Worm (Caenorhabditis elegans): ENCODE results near the gene C29E4.17.

C29E4.17 gene

DNA sequence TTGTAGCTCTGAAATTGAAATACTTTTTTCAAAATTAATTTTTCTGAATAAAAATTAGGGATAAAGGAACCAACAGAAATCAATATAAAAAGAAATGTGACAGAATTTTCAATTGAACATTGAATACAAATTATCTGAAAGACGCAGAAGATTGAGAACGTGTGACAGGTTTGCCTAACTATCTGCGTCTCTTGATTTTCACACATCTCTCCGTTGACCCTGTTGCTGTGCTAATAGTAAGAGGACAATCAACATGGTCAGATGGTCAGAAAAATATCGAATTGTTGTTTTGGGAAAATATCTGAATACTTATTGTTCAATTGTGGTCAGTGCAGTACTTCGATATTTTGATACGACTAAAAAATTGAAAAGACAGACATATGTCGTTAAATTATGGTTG lies 10.7 kb upstream of the C29E4.17 start, which contains the start of gene ZK688.7 (continued):
- TF ChIP-seq nhr-90 (tag; optimal IDR thresholded peaks at IDR 0.05; ENCODE audit: poor library complexity): peak; percentile 11
- no peak for TF ChIP-seq swsn-7 (tag; optimal IDR thresholded peaks at IDR 0.05)
- no peak for TF ChIP-seq lin-15B (tag; optimal IDR thresholded peaks at IDR 0.05)
- peak; percentile 51 for TF ChIP-seq mep-1 (tag; optimal IDR thresholded peaks at IDR 0.05)
- no peak for TF ChIP-seq dsc-1 (tag; optimal IDR thresholded peaks at IDR 0.05)
- peak; percentile 70 for TF ChIP-seq snu-23 (GFP tag; optimal IDR thresholded peaks at IDR 0.05)
- no peak for TF ChIP-seq zip-4 (GFP tag; optimal IDR thresholded peaks at IDR 0.05)
- no peak for TF ChIP-seq unc-86 (tag; optimal IDR thresholded peaks at IDR 0.05)
- no peak for TF ChIP-seq vab-15 (tag; optimal IDR thresholded peaks at IDR 0.05)
- peak; percentile 81 for TF ChIP-seq lin-14 (GFP tag; optimal IDR thresholded peaks at IDR 0.05)
- no peak for TF ChIP-seq mef-2 (tag; optimal IDR thresholded peaks at IDR 0.05)
- TF ChIP-seq C16A3.4 (tag; optimal IDR thresholded peaks at IDR 0.05): no peak
- no peak for TF ChIP-seq lin-39 (tag; optimal IDR thresholded peaks at IDR 0.05)
- no peak for TF ChIP-seq egl-27 (tag; optimal IDR thresholded peaks at IDR 0.05)
- TF ChIP-seq ces-1 (GFP tag; optimal IDR thresholded peaks at IDR 0.05): no peak
- TF ChIP-seq ceh-8 (GFP tag; optimal IDR thresholded peaks at IDR 0.05): no peak
- no peak for TF ChIP-seq xbp-1 (tag; optimal IDR thresholded peaks at IDR 0.05)
- TF ChIP-seq nhr-77 (tag; optimal IDR thresholded peaks at IDR 0.05): no peak
- no peak for TF ChIP-seq ama-1 (optimal IDR thresholded peaks at IDR 0.05)
- no peak for TF ChIP-seq mab-9 (GFP tag; IDR thresholded peaks at IDR 0.05)
- no peak for TF ChIP-seq lin-13 (GFP tag; optimal IDR thresholded peaks at IDR 0.05)
- TF ChIP-seq pag-3 (tag; optimal IDR thresholded peaks at IDR 0.05; ENCODE audit: borderline replicate concordance, insufficient read depth): no peak
- no peak for TF ChIP-seq nhr-12 (tag; optimal IDR thresholded peaks at IDR 0.05)
- TF ChIP-seq elt-3 (tag; optimal IDR thresholded peaks at IDR 0.05): peak in 1 of 6 experiments; percentile 63
- TF ChIP-seq nhr-47 (tag; optimal IDR thresholded peaks at IDR 0.05): no peak
- TF ChIP-seq lsy-2 (tag; optimal IDR thresholded peaks at IDR 0.05): peak in 1 of 2 experiments; percentile 15
- TF ChIP-seq unc-30 (tag; optimal IDR thresholded peaks at IDR 0.05): no peak
- no peak for TF ChIP-seq ztf-4 (tag; optimal IDR thresholded peaks at IDR 0.05)
- TF ChIP-seq snpc-4 (tag; optimal IDR thresholded peaks at IDR 0.05): no peak
- TF ChIP-seq unc-62 (GFP tag; optimal IDR thresholded peaks at IDR 0.05): no peak
- no peak for TF ChIP-seq fos-1 (tag; optimal IDR thresholded peaks at IDR 0.05)
- TF ChIP-seq fkh-8 (tag; optimal IDR thresholded peaks at IDR 0.05): no peak
- no peak for TF ChIP-seq jun-1 (tag; optimal IDR thresholded peaks at IDR 0.05)
- no peak for TF ChIP-seq grh-1 (GFP tag; IDR thresholded peaks at IDR 0.05)
- TF ChIP-seq ceh-88 (GFP tag; IDR thresholded peaks at IDR 0.05): no peak
- peak; percentile 37 for TF ChIP-seq blmp-1 (tag; optimal IDR thresholded peaks at IDR 0.05)
- TF ChIP-seq tlp-1 (tag; optimal IDR thresholded peaks at IDR 0.05): no peak
- TF ChIP-seq unc-98 (GFP tag; IDR thresholded peaks at IDR 0.05): no peak
- TF ChIP-seq fkh-4 (tag; optimal IDR thresholded peaks at IDR 0.05; ENCODE audit: borderline replicate concordance): no peak
- TF ChIP-seq tbx-2 (tag; optimal IDR thresholded peaks at IDR 0.05): no peak
- TF ChIP-seq nhr-85 (tag): peak; percentile 66
- no peak for TF ChIP-seq nhr-84 (tag; optimal IDR thresholded peaks at IDR 0.05)
- TF ChIP-seq hlh-4 (tag; optimal IDR thresholded peaks at IDR 0.05): no peak
- TF ChIP-seq mdl-1 (tag; optimal IDR thresholded peaks at IDR 0.05): peak in 1 of 2 experiments; percentile 15
- no peak for TF ChIP-seq nhr-76 (tag; optimal IDR thresholded peaks at IDR 0.05)

DNA sequence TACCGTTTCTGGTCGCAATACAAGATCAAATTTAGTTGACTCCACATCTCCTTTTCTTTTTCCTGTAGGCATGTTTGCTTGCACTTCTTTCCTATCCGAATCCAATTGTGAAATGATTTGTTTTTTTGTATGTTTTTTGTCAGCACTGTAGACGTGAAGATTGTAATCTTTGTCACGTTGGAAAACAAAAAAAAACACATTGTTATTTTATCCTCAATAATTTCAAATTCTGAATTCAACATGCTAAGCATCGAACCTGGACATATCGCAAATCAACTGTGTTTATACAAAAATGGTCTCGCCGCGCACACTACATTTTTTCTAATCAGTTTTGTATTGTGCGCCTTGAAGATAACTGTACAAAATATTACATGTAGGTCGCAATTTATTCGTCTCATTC lies 8.8 kb upstream of the C29E4.17 start, which contains the start of gene ZK688.12:
Gene ZK688.12 (minus strand): TSS at position 101 of the 400 bp plus-strand sequence.
- TF ChIP-seq unc-86 (tag; optimal IDR thresholded peaks at IDR 0.05): no peak
- no peak for TF ChIP-seq ceh-90 (tag; optimal IDR thresholded peaks at IDR 0.05)
- TF ChIP-seq unc-130 (tag; optimal IDR thresholded peaks at IDR 0.05): no peak
- TF ChIP-seq aly-2 (tag; optimal IDR thresholded peaks at IDR 0.05): no peak
- TF ChIP-seq aha-1 (tag; optimal IDR thresholded peaks at IDR 0.05): no peak
- TF ChIP-seq isw-1 (GFP tag; IDR thresholded peaks at IDR 0.05): no peak
- no peak for TF ChIP-seq elt-3 (tag; optimal IDR thresholded peaks at IDR 0.05)
- no peak for TF ChIP-seq zip-4 (GFP tag; optimal IDR thresholded peaks at IDR 0.05)
- no peak for TF ChIP-seq pqm-1 (tag; optimal IDR thresholded peaks at IDR 0.05)
- TF ChIP-seq snpc-4 (tag; optimal IDR thresholded peaks at IDR 0.05): no peak
- TF ChIP-seq vab-15 (tag; optimal IDR thresholded peaks at IDR 0.05): no peak
- TF ChIP-seq sup-37 (GFP tag; optimal IDR thresholded peaks at IDR 0.05): no peak
- TF ChIP-seq irx-1 (tag; optimal IDR thresholded peaks at IDR 0.05): no peak
- TF ChIP-seq ceh-8 (GFP tag; optimal IDR thresholded peaks at IDR 0.05): no peak
- no peak for TF ChIP-seq ztf-4 (tag; optimal IDR thresholded peaks at IDR 0.05)
- no peak for TF ChIP-seq nhr-85 (tag)
- TF ChIP-seq nhr-19 (GFP tag; conservative IDR thresholded peaks at IDR 0.05): no peak
- no peak for TF ChIP-seq lin-15B (tag; optimal IDR thresholded peaks at IDR 0.05)
- TF ChIP-seq tbx-2 (tag; optimal IDR thresholded peaks at IDR 0.05): no peak
- TF ChIP-seq ztf-11 (tag; optimal IDR thresholded peaks at IDR 0.05): no peak

Measured in whole organism, L1 larva.